Worm (Caenorhabditis elegans) whole organism, L2 larva: ENCODE data around the gene Y81B9A.1.

Source experiments
- C34F6.9 ChIP-seq: fragments of 150-350 bp; optimal IDR thresholded peaks from 2 replicates; lab custom pipeline; 2014; ENCODE audit warnings: missing biosample characterization, missing genetic modification characterization
- F13H6.1 ChIP-seq: sonication (generic microtip); optimal IDR thresholded peaks from 2 replicates; lab custom pipeline; 2016; ENCODE audit warnings: missing genetic modification characterization, missing compliant biosample characterization
- ZK546.5 ChIP-seq: sonication (generic microtip); optimal IDR thresholded peaks from 2 replicates; lab custom pipeline; 2017; ENCODE audit warnings: missing biosample characterization, missing genetic modification characterization
- alr-1 ChIP-seq: fragments of 150-350 bp; optimal IDR thresholded peaks from 2 replicates; lab custom pipeline; 2014; ENCODE audit warnings: missing biosample characterization, missing genetic modification characterization
- aly-2 ChIP-seq: fragments of 150-350 bp; optimal IDR thresholded peaks from 2 replicates; lab custom pipeline; 2014; ENCODE audit warnings: missing biosample characterization, missing genetic modification characterization
- ama-1 ChIP-seq: fragments of 150-350 bp; optimal IDR thresholded peaks from 2 replicates; lab custom pipeline; 2018; ENCODE audit warnings: inconsistent platforms
- blmp-1 ChIP-seq: sonication (generic microtip); optimal IDR thresholded peaks from 2 replicates; lab custom pipeline; 2017; ENCODE audit warnings: missing genetic modification characterization, mild to moderate bottlenecking, missing compliant biosample characterization, antibody characterized with exemption, moderate library complexity; ENCODE audit not compliant: insufficient read depth
- ceh-82 ChIP-seq: fragments of 150-350 bp; optimal IDR thresholded peaks from 2 replicates; lab custom pipeline; 2014; ENCODE audit warnings: missing biosample characterization, missing genetic modification characterization
- crh-2 ChIP-seq: sonication (generic microtip); optimal IDR thresholded peaks from 2 replicates; lab custom pipeline; 2017; ENCODE audit warnings: missing biosample characterization, missing genetic modification characterization
- dmd-4 ChIP-seq: sonication (generic microtip); optimal IDR thresholded peaks from 2 replicates; lab custom pipeline; 2017; ENCODE audit warnings: missing biosample characterization, missing genetic modification characterization
- egl-27 ChIP-seq: sonication (generic microtip); optimal IDR thresholded peaks from 3 replicates; lab custom pipeline; 2017; ENCODE audit warnings: missing biosample characterization, missing genetic modification reagents, missing genetic modification characterization
- elt-1 ChIP-seq: fragments of 150-350 bp; optimal IDR thresholded peaks from 2 replicates; lab custom pipeline; 2014; ENCODE audit warnings: missing biosample characterization, missing genetic modification characterization
- elt-3 ChIP-seq: sonication (generic microtip); optimal IDR thresholded peaks from 2 replicates; lab custom pipeline; 2017; ENCODE audit warnings: missing biosample characterization, missing genetic modification characterization
- fos-1 ChIP-seq: fragments of 150-350 bp; optimal IDR thresholded peaks from 2 replicates; lab custom pipeline; 2014; ENCODE audit warnings: missing biosample characterization, missing genetic modification characterization
- gmeb-1 ChIP-seq: fragments of 150-350 bp; optimal IDR thresholded peaks from 2 replicates; lab custom pipeline; 2014; ENCODE audit warnings: missing biosample characterization, missing genetic modification characterization
- lsy-2 ChIP-seq, 2 experiments: fragments of 150-350 bp in 1 of 2; sonication (generic microtip) in 1 of 2; optimal IDR thresholded peaks; 2 replicates each; lab custom pipeline; 2014 to 2017; ENCODE audit warnings: missing biosample characterization in 2 of 2, missing genetic modification characterization in 2 of 2
- mab-5 ChIP-seq: fragments of 150-350 bp; optimal IDR thresholded peaks from 2 replicates; lab custom pipeline; 2014; ENCODE audit warnings: missing biosample characterization, missing genetic modification characterization
- mdl-1 ChIP-seq, 2 experiments: fragments of 150-350 bp in 1 of 2; sonication (generic microtip) in 1 of 2; optimal IDR thresholded peaks; 2 replicates each; lab custom pipeline; 2017; ENCODE audit warnings: missing biosample characterization in 2 of 2, missing genetic modification characterization in 2 of 2
- nhr-10 ChIP-seq: sonication (generic microtip); optimal IDR thresholded peaks from 2 replicates; lab custom pipeline; 2017; ENCODE audit warnings: missing biosample characterization, missing genetic modification characterization
- nhr-11 ChIP-seq: fragments of 150-350 bp; optimal IDR thresholded peaks from 2 replicates; lab custom pipeline; 2014; ENCODE audit warnings: missing biosample characterization, missing genetic modification characterization
- nhr-12 ChIP-seq: fragments of 150-350 bp; optimal IDR thresholded peaks from 2 replicates; lab custom pipeline; 2014; ENCODE audit warnings: missing biosample characterization, missing genetic modification characterization
- nhr-129 ChIP-seq: fragments of 150-350 bp; optimal IDR thresholded peaks from 2 replicates; lab custom pipeline; 2014; ENCODE audit warnings: missing biosample characterization, missing genetic modification characterization
- nhr-21 ChIP-seq: fragments of 150-350 bp; optimal IDR thresholded peaks from 2 replicates; lab custom pipeline; 2014; ENCODE audit warnings: missing biosample characterization, missing genetic modification characterization
- nhr-23 ChIP-seq: fragments of 150-350 bp; optimal IDR thresholded peaks from 2 replicates; lab custom pipeline; 2014; ENCODE audit warnings: missing biosample characterization, missing genetic modification reagents, missing genetic modification characterization
- nhr-25 ChIP-seq: fragments of 150-350 bp; sonication (generic microtip); optimal IDR thresholded peaks from 3 replicates; lab custom pipeline; 2014; ENCODE audit warnings: missing biosample characterization, missing genetic modification characterization
- nhr-77 ChIP-seq: fragments of 150-350 bp; optimal IDR thresholded peaks from 2 replicates; lab custom pipeline; 2014; ENCODE audit warnings: missing biosample characterization, missing genetic modification characterization
- peb-1 ChIP-seq: fragments of 150-350 bp; optimal IDR thresholded peaks from 2 replicates; lab custom pipeline; 2014; ENCODE audit warnings: missing biosample characterization, missing genetic modification characterization
- sem-4 ChIP-seq: fragments of 150-350 bp; optimal IDR thresholded peaks from 2 replicates; lab custom pipeline; 2014; ENCODE audit warnings: missing biosample characterization, missing genetic modification reagents, missing genetic modification characterization
- skn-1 ChIP-seq: sonication (generic microtip); optimal IDR thresholded peaks from 2 replicates; lab custom pipeline; 2017; ENCODE audit warnings: missing biosample characterization, missing genetic modification characterization
- sma-9 ChIP-seq, 2 experiments: fragments of 150-350 bp in 1 of 2; sonication (generic microtip) in 1 of 2; optimal IDR thresholded peaks; 2 replicates each; lab custom pipeline; 2014 to 2016; ENCODE audit warnings: missing genetic modification characterization in 2 of 2, mild to moderate bottlenecking in 1 of 2, missing biosample characterization in 1 of 2, missing compliant biosample characterization in 1 of 2, missing genetic modification reagents in 1 of 2, moderate library complexity in 1 of 2
- unc-39 ChIP-seq: fragments of 150-350 bp; optimal IDR thresholded peaks from 2 replicates; lab custom pipeline; 2014; ENCODE audit warnings: missing biosample characterization, missing genetic modification characterization
- unc-62 ChIP-seq: fragments of 150-350 bp; optimal IDR thresholded peaks from 2 replicates; lab custom pipeline; 2014; ENCODE audit warnings: missing biosample characterization, missing genetic modification reagents, missing genetic modification characterization
- ztf-4 ChIP-seq: fragments of 150-350 bp; optimal IDR thresholded peaks from 2 replicates; lab custom pipeline; 2014; ENCODE audit warnings: missing biosample characterization, missing genetic modification characterization

Y81B9A.1 gene

DNA sequence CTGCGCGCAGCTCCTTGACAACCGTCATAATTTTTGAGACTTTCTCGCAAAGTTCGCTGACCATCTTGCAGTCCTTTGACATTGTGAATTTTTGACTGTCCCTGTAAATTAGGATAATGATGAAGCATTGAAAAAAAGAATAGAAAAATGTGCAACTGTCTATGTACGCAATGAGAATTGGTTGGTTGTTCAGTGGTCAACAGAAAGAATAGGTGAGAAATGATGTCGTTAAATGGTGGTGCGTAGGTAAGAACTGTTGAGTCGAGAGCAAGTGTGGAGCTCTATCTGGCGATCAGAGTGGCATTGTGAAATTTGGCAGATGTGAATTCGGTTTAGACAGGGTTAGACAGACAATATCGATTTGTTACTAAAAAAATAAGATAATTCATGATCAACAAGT is 17.8 kb upstream of the Y81B9A.1 start, which contains the start of gene B0563.8:
TSS of gene B0563.8 (minus strand) at position 101 of the 400 bp plus-strand sequence.
- TF ChIP-seq aly-2 (tag; lab: Kevin White, UChicago), result no peak
- TF ChIP-seq nhr-129 (tag; lab: Kevin White, UChicago), result no peak
- TF ChIP-seq alr-1 (tag; lab: Kevin White, UChicago), result no peak
- TF ChIP-seq blmp-1 (tag; lab: Kevin White, UChicago), result no peak
- no peak for TF ChIP-seq F13H6.1
- no peak for TF ChIP-seq ztf-4

DNA sequence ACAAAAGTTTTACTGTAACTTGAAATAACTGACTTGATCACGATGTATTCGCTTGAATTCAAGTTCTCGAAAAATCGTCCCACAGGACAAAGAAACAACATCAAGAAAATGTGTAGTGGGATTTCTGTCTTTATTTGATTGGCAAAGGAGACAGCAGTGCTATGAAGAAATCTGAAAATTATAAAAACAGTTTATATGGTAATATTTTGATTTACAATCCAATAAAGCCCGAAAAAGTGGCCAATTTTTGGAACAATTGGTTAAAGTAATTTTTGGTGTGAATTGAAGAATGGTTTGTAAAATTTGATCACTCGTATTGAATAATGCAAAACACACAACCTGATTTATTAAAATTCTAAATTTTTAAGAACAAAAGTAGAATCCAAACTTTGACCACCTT is 11.4 kb upstream of the Y81B9A.1 start, which contains the start of gene Y81B9A.4:
TSS of gene Y81B9A.4 (minus strand) at position 101 of the 400 bp plus-strand sequence.
- no peak for TF ChIP-seq ceh-82 (tag; lab: Kevin White, UChicago)
- no peak for TF ChIP-seq nhr-11 (tag; lab: Kevin White, UChicago)
- TF ChIP-seq nhr-12 (tag; lab: Kevin White, UChicago), result no peak
- TF ChIP-seq mdl-1 (tag; optimal IDR thresholded peaks at IDR 0.05; lab: Kevin White, UChicago), result no peak
- TF ChIP-seq gmeb-1 (tag; lab: Kevin White, UChicago), result no peak
- no peak for TF ChIP-seq elt-3 (tag; lab: Kevin White, UChicago)
- TF ChIP-seq nhr-10 (tag; lab: Kevin White, UChicago), result no peak
- TF ChIP-seq nhr-129 (tag; lab: Kevin White, UChicago), result no peak
- TF ChIP-seq mab-5 (tag; lab: Kevin White, UChicago), result no peak
- no peak for TF ChIP-seq elt-1 (tag; lab: Kevin White, UChicago)
- no peak for TF ChIP-seq alr-1 (tag; lab: Kevin White, UChicago)
- no peak for TF ChIP-seq crh-2 (tag; lab: Kevin White, UChicago)
- TF ChIP-seq C34F6.9 (tag; lab: Kevin White, UChicago), result no peak
- no peak for TF ChIP-seq nhr-23
- TF ChIP-seq sma-9 (GFP tag; optimal IDR thresholded peaks at IDR 0.05; lab: Kevin White, UChicago), result no peak
- TF ChIP-seq sma-9 (tag; optimal IDR thresholded peaks at IDR 0.05; lab: Kevin White, UChicago), result no peak

DNA sequence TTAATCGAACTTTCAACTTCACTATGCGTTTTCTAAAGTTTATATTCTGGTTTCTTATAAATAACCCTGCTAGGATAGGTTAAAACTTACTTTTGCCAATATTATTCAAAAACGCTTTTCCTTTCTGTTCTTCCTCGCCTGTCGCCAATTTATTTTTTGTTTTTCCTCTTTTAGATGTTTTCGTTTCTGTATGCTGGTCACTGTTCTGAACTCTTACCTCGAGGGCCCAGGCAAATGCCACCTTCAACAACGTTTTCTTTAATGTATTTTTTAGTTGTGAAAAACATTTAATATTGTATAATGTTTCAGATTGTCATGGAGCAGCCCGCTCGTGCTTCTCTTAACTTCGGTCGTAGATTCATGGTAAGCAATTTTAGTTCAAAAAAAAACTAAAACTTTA is 10.1 kb upstream of the Y81B9A.1 start, which contains the start of gene Y81B9A.3:
TSS of gene Y81B9A.3 (plus strand) at position 301 of the 400 bp plus-strand sequence.
- TF ChIP-seq ceh-82 (tag; lab: Kevin White, UChicago) (no peak), dmd-4 (tag; lab: Kevin White, UChicago) (no peak), ZK546.5 (tag; lab: Kevin White, UChicago) (no peak), unc-39 (no peak), nhr-77 (tag; lab: Kevin White, UChicago) (no peak), lsy-2 (tag; optimal IDR thresholded peaks at IDR 0.05; lab: Kevin White, UChicago) (no peak), skn-1 (tag; lab: Kevin White, UChicago) (no peak), sma-9 (GFP tag; optimal IDR thresholded peaks at IDR 0.05; lab: Kevin White, UChicago) (no peak), sma-9 (tag; optimal IDR thresholded peaks at IDR 0.05; lab: Kevin White, UChicago) (no peak), unc-62 (GFP tag; lab: Kevin White, UChicago) (no peak), nhr-25 (tag; lab: Kevin White, UChicago) (no peak), nhr-21 (tag; lab: Kevin White, UChicago) (no peak), ama-1 (lab: Kevin White, UChicago) (no peak), peb-1 (no peak), nhr-10 (tag; lab: Kevin White, UChicago) (no peak), nhr-12 (tag; lab: Kevin White, UChicago) (no peak), nhr-23 (no peak), nhr-11 (tag; lab: Kevin White, UChicago) (no peak), sem-4 (tag; lab: Kevin White, UChicago) (no peak)
- TF ChIP-seq, all 48 proteins: peak for 0

DNA sequence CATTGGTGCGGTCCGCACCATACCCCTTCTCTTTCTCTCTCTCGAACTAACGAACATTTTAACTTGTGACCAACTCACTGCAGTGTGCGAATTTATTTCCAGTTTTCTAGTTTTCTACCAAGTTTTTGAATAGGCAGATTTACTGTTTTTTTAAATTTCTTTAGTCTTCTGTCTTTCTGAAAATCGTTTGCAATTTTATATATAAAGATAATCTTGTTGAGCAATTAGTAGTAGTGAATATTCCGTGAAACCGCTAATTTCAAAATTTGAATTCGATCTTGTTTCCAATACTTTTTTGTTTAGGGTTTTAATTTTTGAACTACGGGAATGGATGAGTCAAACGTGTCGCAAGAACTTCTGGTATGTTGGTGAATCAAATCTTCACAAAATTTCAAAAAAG is 8.4 kb upstream of the Y81B9A.1 start, which contains the start of gene Y81B9A.2:
TSS of gene Y81B9A.2 (plus strand) at position 301 of the 400 bp plus-strand sequence.
- TF ChIP-seq ztf-4 (no peak), elt-3 (tag; lab: Kevin White, UChicago) (no peak), ZK546.5 (tag; lab: Kevin White, UChicago) (no peak), egl-27 (tag; lab: Kevin White, UChicago) (no peak), fos-1 (no peak)

DNA sequence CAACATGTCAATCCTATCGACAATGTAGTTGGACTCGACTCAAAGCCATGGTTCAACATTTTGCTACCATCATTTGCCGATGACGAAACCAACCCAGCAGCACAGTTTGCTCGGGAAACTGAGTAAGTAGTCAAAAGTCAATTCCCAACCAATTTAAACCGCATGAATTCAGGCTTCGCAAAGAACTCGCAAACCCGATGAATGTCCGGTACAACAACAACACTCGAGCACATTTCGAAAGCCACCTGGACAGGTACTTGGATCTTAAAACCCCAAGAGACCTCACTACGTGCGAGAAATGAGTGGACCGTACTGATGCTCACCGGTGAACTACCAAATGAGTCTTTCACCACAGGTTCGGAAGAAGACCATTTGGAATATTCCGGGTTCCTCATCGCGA is 1.8 kb downstream of the Y81B9A.1 start:
- no peak for TF ChIP-seq crh-2 (tag; lab: Kevin White, UChicago)
- no peak for TF ChIP-seq sma-9 (GFP tag; optimal IDR thresholded peaks at IDR 0.05; lab: Kevin White, UChicago)
- no peak for TF ChIP-seq sma-9 (tag; optimal IDR thresholded peaks at IDR 0.05; lab: Kevin White, UChicago)
- TF ChIP-seq peb-1, result no peak
- no peak for TF ChIP-seq sem-4 (tag; lab: Kevin White, UChicago)
- no peak for TF ChIP-seq blmp-1 (tag; lab: Kevin White, UChicago)
- TF ChIP-seq gmeb-1 (tag; lab: Kevin White, UChicago), result no peak
- TF ChIP-seq egl-27 (tag; lab: Kevin White, UChicago), result no peak
- TF ChIP-seq skn-1 (tag; lab: Kevin White, UChicago), result no peak
- no peak for TF ChIP-seq unc-39
- TF ChIP-seq fos-1, result no peak
- no peak for TF ChIP-seq F13H6.1
